Worm (Caenorhabditis elegans): ENCODE data around the gene msp-65.
A peak's percentile ranks its signal among the peaks of the same experiment; 100 is the strongest.

msp-65 gene

DNA sequence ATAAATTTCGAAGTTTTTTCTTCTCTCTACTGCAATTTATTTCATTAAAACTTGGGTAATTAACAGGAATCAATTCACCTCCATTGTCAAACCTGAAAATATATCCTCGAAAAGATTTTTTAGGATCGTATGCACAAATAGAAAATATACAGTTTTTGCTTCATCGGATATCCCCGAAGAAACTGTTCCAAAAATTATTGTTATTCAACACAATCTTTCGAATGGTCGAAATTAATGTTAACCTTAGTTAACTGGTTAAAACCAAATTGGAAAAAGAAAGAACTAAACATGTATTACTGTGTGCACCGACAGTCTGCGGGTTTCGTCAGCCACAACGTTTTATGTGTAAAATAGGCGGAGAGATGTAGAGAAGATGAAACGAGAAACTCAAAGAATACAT is 783 bp downstream of the msp-65 start (continued):
- TF ChIP-seq nhr-80 (tag; optimal IDR thresholded peaks at IDR 0.05), result no peak
- no peak for TF ChIP-seq tlf-1 (GFP tag; optimal IDR thresholded peaks at IDR 0.05)
- TF ChIP-seq B0336.3 (GFP tag; IDR thresholded peaks at IDR 0.05), result no peak
- TF ChIP-seq him-1 (tag; optimal IDR thresholded peaks at IDR 0.05), result peak; percentile 44
- no peak for TF ChIP-seq madf-10 (tag; optimal IDR thresholded peaks at IDR 0.05)
- no peak for TF ChIP-seq nhr-120 (GFP tag; IDR thresholded peaks at IDR 0.05)
- TF ChIP-seq let-526 (GFP tag; IDR thresholded peaks at IDR 0.05), result no peak
- TF ChIP-seq egl-44 (GFP tag; IDR thresholded peaks at IDR 0.05), result no peak
- peak; percentile 75 for TF ChIP-seq snpc-3.4 (tag; optimal IDR thresholded peaks at IDR 0.05)
- no peak for TF ChIP-seq hlh-26 (GFP tag; conservative IDR thresholded peaks at IDR 0.05)
- peak; percentile 28; the same call in 1 of the 2 replicates for TF ChIP-seq hmg-20 (GFP tag; IDR thresholded peaks at IDR 0.05)
- no peak for TF ChIP-seq Y67H2A.10 (GFP tag; conservative IDR thresholded peaks at IDR 0.05)
- TF ChIP-seq D2030.7 (GFP tag; IDR thresholded peaks at IDR 0.05), result peak; percentile 94
- no peak for TF ChIP-seq sptf-2 (GFP tag; optimal IDR thresholded peaks at IDR 0.05)
- peak; percentile 82 for TF ChIP-seq rcor-1 (GFP tag; IDR thresholded peaks at IDR 0.05)
- no peak for TF ChIP-seq F57A8.1 (GFP tag; optimal IDR thresholded peaks at IDR 0.05)
- TF ChIP-seq snpc-1.1 (tag; optimal IDR thresholded peaks at IDR 0.05; ENCODE audit: insufficient read depth), result peak; percentile 94
- peak; percentile 78 for TF ChIP-seq tbp1 (GFP tag; optimal IDR thresholded peaks at IDR 0.05)

- no peak for TF ChIP-seq lsl-1 (GFP tag; optimal IDR thresholded peaks at IDR 0.05)
- no peak for TF ChIP-seq snpc-4 (GFP tag; optimal IDR thresholded peaks at IDR 0.05)
- TF ChIP-seq snpc-4 (tag; optimal IDR thresholded peaks at IDR 0.05), result peak in 1 of 4 experiments; percentile 16
- TF ChIP-seq hmg-1.2 (GFP tag; IDR thresholded peaks at IDR 0.05), result peak; percentile 75
Observed at ce11 chrIV:5318835-5319303, 2.5 kb downstream of the msp-65 start, which contains the start of gene slc-46A. slc-46A (plus strand) TSS chrIV:5319253.

DNA sequence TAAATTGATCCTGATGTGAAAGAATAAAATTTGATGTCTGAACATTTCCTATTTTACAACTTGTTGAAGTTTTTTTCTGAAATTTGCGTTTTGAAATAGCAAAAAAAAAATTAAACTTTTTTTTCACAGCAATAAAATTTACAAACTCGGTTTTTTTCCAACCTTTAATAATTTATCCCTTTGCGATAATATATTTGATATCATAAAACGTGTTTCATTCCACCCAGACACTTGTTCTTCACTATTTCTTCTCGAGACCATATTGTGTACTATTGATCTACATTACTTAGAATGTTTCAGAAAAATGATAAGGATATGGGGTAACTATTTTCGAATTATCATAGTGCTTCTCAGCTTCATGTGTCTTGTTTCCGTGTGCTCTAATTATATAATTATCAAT is 9.8 kb downstream of the msp-65 start, which contains the start of gene Y4C6B.4:
Gene Y4C6B.4, plus strand, starts transcription at position 301 of the 400 bp plus-strand sequence.
- TF ChIP-seq akir-1 (GFP tag; optimal IDR thresholded peaks at IDR 0.05) (no peak), attf-6 (GFP tag; IDR thresholded peaks at IDR 0.05) (no peak), F37B4.10 (GFP tag; IDR thresholded peaks at IDR 0.05) (no peak), ceh-27 (GFP tag; optimal IDR thresholded peaks at IDR 0.05) (no peak), nfya-2 (GFP tag; IDR thresholded peaks at IDR 0.05) (no peak), ztf-25 (GFP tag; IDR thresholded peaks at IDR 0.05) (no peak), nhr-27 (tag; optimal IDR thresholded peaks at IDR 0.05) (no peak), Y67H2A.10 (GFP tag; conservative IDR thresholded peaks at IDR 0.05) (no peak), lir-1 (GFP tag; conservative IDR thresholded peaks at IDR 0.05) (no peak), Y79H2A.3 (GFP tag; conservative IDR thresholded peaks at IDR 0.05) (no peak), K12H6.12 (tag; optimal IDR thresholded peaks at IDR 0.05) (no peak), hmg-1.2 (GFP tag; IDR thresholded peaks at IDR 0.05) (no peak)

DNA sequence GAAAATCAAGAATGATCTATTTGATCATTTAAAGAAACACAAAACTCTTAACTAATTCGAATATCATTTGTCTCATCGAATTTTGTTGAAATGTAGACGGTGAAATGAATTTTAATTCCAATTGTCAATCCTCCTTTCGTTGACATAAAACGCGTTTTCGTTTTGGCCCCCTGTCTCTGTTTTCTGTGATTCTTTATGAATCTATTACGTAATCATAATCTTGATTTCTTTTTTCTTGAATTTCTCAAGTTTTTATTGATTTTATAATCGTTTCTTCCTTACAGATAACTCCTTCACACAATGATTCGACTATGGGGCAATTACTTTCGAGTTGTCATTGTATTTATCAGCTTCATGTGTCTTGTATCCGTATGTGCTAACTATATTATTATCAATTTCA is 15.9 kb downstream of the msp-65 start, which contains the start of gene Y4C6B.3:
Gene Y4C6B.3, plus strand, starts transcription at position 301 of the 400 bp plus-strand sequence.
- TF ChIP-seq ztf-26 (tag; optimal IDR thresholded peaks at IDR 0.05) (no peak), dpff-1 (tag; optimal IDR thresholded peaks at IDR 0.05) (no peak), snpc-3.4 (tag; optimal IDR thresholded peaks at IDR 0.05) (no peak), ets-4 (GFP tag; optimal IDR thresholded peaks at IDR 0.05) (no peak), aptf-2 (GFP tag; conservative IDR thresholded peaks at IDR 0.05) (no peak), hmg-20 (GFP tag; IDR thresholded peaks at IDR 0.05) (no peak), mxl-1 (tag; optimal IDR thresholded peaks at IDR 0.05) (no peak), pha-4 (tag; optimal IDR thresholded peaks at IDR 0.05) (no peak), pbrm-1 (GFP tag; IDR thresholded peaks at IDR 0.05) (no peak), madf-10 (tag; optimal IDR thresholded peaks at IDR 0.05) (no peak), let-526 (GFP tag; IDR thresholded peaks at IDR 0.05) (no peak), nfya-2 (GFP tag; IDR thresholded peaks at IDR 0.05) (no peak), ceh-40 (GFP tag; IDR thresholded peaks at IDR 0.05) (no peak), hmg-1.2 (GFP tag; IDR thresholded peaks at IDR 0.05) (no peak), chd-7 (tag; optimal IDR thresholded peaks at IDR 0.05) (no peak), B0035.1 (tag; optimal IDR thresholded peaks at IDR 0.05) (no peak), lsl-1 (GFP tag; optimal IDR thresholded peaks at IDR 0.05) (no peak), atf-7 (tag; optimal IDR thresholded peaks at IDR 0.05) (no peak), egl-44 (GFP tag; IDR thresholded peaks at IDR 0.05) (no peak), ceh-79 (tag; optimal IDR thresholded peaks at IDR 0.05) (no peak)
